Worm (Caenorhabditis elegans): ENCODE measurements around the gene fdgt-2.

Gene fdgt-2

ce11 chrII:8417059-8417668 lies at the start of gene fdgt-2:
Gene fdgt-2 (plus strand): TSS chrII:8417618.
- no peak for TF ChIP-seq ets-4 (GFP tag; optimal IDR thresholded peaks at IDR 0.05)
- no peak for TF ChIP-seq sptf-2 (GFP tag; optimal IDR thresholded peaks at IDR 0.05)

ce11 chrII:8369059-8369458 lies 48.4 kb upstream of the fdgt-2 start, which contains the start of gene amt-3:
Gene amt-3 (minus strand): TSS chrII:8369159.
- TF ChIP-seq snpc-1.1 (tag; optimal IDR thresholded peaks at IDR 0.05; ENCODE audit: insufficient read depth) (no peak), let-526 (GFP tag; IDR thresholded peaks at IDR 0.05) (no peak)

ce11 chrII:8370194-8370593 lies 47.2 kb upstream of the fdgt-2 start:
- no peak for TF ChIP-seq mel-28 (tag; optimal IDR thresholded peaks at IDR 0.05; ENCODE audit: borderline replicate concordance)
- no peak for TF ChIP-seq pha-4 (tag; optimal IDR thresholded peaks at IDR 0.05)
- no peak for TF ChIP-seq egrh-3 (GFP tag; IDR thresholded peaks at IDR 0.05)
- TF ChIP-seq snpc-3.4 (tag; optimal IDR thresholded peaks at IDR 0.05), result no peak
- no peak for TF ChIP-seq sptf-2 (GFP tag; optimal IDR thresholded peaks at IDR 0.05)
- no peak for TF ChIP-seq Y67H2A.10 (GFP tag; conservative IDR thresholded peaks at IDR 0.05)
- no peak for TF ChIP-seq ceh-58 (GFP tag; IDR thresholded peaks at IDR 0.05)
- TF ChIP-seq pbrm-1 (GFP tag; IDR thresholded peaks at IDR 0.05), result no peak
- no peak for TF ChIP-seq attf-3 (GFP tag; conservative IDR thresholded peaks at IDR 0.05)
- no peak for TF ChIP-seq lir-1 (GFP tag; conservative IDR thresholded peaks at IDR 0.05)
- no peak for TF ChIP-seq let-526 (GFP tag; IDR thresholded peaks at IDR 0.05)
- TF ChIP-seq egl-44 (GFP tag; IDR thresholded peaks at IDR 0.05), result no peak

DNA sequence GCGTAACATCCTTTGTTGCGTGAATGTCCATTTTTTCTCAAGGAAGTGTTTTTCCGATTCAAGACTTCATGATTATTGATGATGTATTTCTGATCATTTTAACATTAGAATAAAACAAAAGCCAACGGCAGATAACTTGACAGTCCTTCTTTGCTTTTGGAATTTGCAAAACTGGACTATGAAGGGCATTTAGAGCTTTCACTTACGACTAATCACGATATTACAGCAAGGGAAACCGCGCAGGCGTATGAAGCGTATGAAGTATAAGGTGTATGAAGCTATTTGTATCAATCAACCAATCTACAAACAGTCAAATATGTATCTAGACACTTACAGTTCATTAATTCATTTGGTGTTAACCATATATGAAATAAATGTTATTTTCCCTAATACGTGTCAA lies 39.7 kb upstream of the fdgt-2 start:
- TF ChIP-seq let-526 (GFP tag; IDR thresholded peaks at IDR 0.05) (no peak), zim-3 (tag; optimal IDR thresholded peaks at IDR 0.05) (no peak), bed-1 (GFP tag; IDR thresholded peaks at IDR 0.05) (no peak), sdz-38 (tag; optimal IDR thresholded peaks at IDR 0.05) (no peak), Y67H2A.10 (GFP tag; conservative IDR thresholded peaks at IDR 0.05) (no peak), F22D6.2 (tag; optimal IDR thresholded peaks at IDR 0.05) (no peak), ceh-27 (GFP tag; optimal IDR thresholded peaks at IDR 0.05) (no peak), ekl-4 (GFP tag; IDR thresholded peaks at IDR 0.05) (no peak)

ce11 chrII:8380188-8380587 lies 37.2 kb upstream of the fdgt-2 start:
- TF ChIP-seq hmg-1.2 (GFP tag; IDR thresholded peaks at IDR 0.05) (no peak), nhr-90 (tag; optimal IDR thresholded peaks at IDR 0.05) (no peak), F49E8.2 (tag; optimal IDR thresholded peaks at IDR 0.05; ENCODE audit: insufficient read depth) (no peak), sptf-2 (GFP tag; optimal IDR thresholded peaks at IDR 0.05) (no peak)

ce11 chrII:8381197-8381596 lies 36.2 kb upstream of the fdgt-2 start, which contains the start of gene F49E12.12:
Gene F49E12.12 (plus strand): TSS chrII:8381497.
- TF ChIP-seq ceh-58 (GFP tag; IDR thresholded peaks at IDR 0.05), result no peak
- no peak for TF ChIP-seq lsl-1 (GFP tag; optimal IDR thresholded peaks at IDR 0.05)
- TF ChIP-seq Y79H2A.3 (GFP tag; conservative IDR thresholded peaks at IDR 0.05), result no peak

- peak; percentile 89 for TF ChIP-seq nhr-80 (tag; optimal IDR thresholded peaks at IDR 0.05)
- no peak for TF ChIP-seq nfya-2 (GFP tag; IDR thresholded peaks at IDR 0.05)
- TF ChIP-seq him-1 (tag; optimal IDR thresholded peaks at IDR 0.05), result no peak
- no peak for TF ChIP-seq F55B11.4 (tag; optimal IDR thresholded peaks at IDR 0.05; ENCODE audit: borderline replicate concordance, insufficient read depth)
- no peak for TF ChIP-seq lin-35 (GFP tag; optimal IDR thresholded peaks at IDR 0.05)
- TF ChIP-seq pha-4 (tag; optimal IDR thresholded peaks at IDR 0.05), result peak; percentile 83
- no peak for TF ChIP-seq ztf-18 (tag; optimal IDR thresholded peaks at IDR 0.05)
- TF ChIP-seq unc-62 (GFP tag; optimal IDR thresholded peaks at IDR 0.05), result peak; percentile 57
- no peak for TF ChIP-seq F22D6.2 (tag; optimal IDR thresholded peaks at IDR 0.05)
- TF ChIP-seq ztf-22 (GFP tag; optimal IDR thresholded peaks at IDR 0.05), result peak; percentile 34
- TF ChIP-seq atf-7 (tag; optimal IDR thresholded peaks at IDR 0.05), result peak; percentile 78
- TF ChIP-seq sea-2 (GFP tag; IDR thresholded peaks at IDR 0.05), result no peak
Observed at ce11 chrII:8382880-8383279, 34.5 kb upstream of the fdgt-2 start.

Data from whole organism, young adult.